Worm (Caenorhabditis elegans) whole organism, midembryonic: Measurements from ENCODE around the gene T21E8.6.

ENCODE experiments used
- T22C8.4 ChIP-seq: fragments of 200-800 bp; sonication (Bioruptor generic); IDR thresholded peaks from 2 replicates; pipeline ENCODE4 v1.3.6; 2022; ENCODE audit warnings: missing genetic modification characterization, missing compliant biosample characterization
- cog-1 ChIP-seq: sonication (generic microtip); optimal IDR thresholded peaks from 2 replicates; lab custom pipeline; 2016; ENCODE audit warnings: missing genetic modification characterization, missing compliant biosample characterization
- flt-1 ChIP-seq: fragments of 200-800 bp; sonication (Bioruptor generic); IDR thresholded peaks from 2 replicates; pipeline ENCODE4 v1.3.6; 2022; ENCODE audit warnings: missing genetic modification characterization, missing compliant biosample characterization
- klf-2 ChIP-seq: fragments of 200-800 bp; sonication (Bioruptor generic); conservative IDR thresholded peaks from 2 replicates; pipeline ENCODE4 v1.3.6; 2022; ENCODE audit warnings: missing genetic modification reagents, missing genetic modification characterization, missing compliant biosample characterization
- med-1 ChIP-seq: sonication (generic microtip); optimal IDR thresholded peaks from 2 replicates; lab custom pipeline; 2017; ENCODE audit warnings: missing genetic modification characterization, mild to moderate bottlenecking, missing compliant biosample characterization, antibody characterized with exemption, missing genetic modification reagents; ENCODE audit not compliant: insufficient read depth
- ref-1 ChIP-seq: fragments of 200-800 bp; sonication (Bioruptor generic); conservative IDR thresholded peaks from 2 replicates; pipeline ENCODE4 v1.3.6; 2022; ENCODE audit warnings: missing genetic modification reagents, missing genetic modification characterization, missing compliant biosample characterization
- tab-1 ChIP-seq: fragments of 200-800 bp; sonication (Bioruptor generic); IDR thresholded peaks from 2 replicates; pipeline ENCODE4 v1.3.6; 2022; ENCODE audit warnings: missing genetic modification characterization, missing compliant biosample characterization
- ztf-23 ChIP-seq: fragments of 200-800 bp; sonication (Bioruptor generic); IDR thresholded peaks from 2 replicates; pipeline ENCODE4 v1.3.6; 2022; ENCODE audit warnings: missing genetic modification reagents, missing genetic modification characterization, missing compliant biosample characterization
- ztf-29 ChIP-seq: fragments of 200-800 bp; sonication (Bioruptor generic); IDR thresholded peaks from 2 replicates; pipeline ENCODE4 v1.3.6; 2022; ENCODE audit warnings: missing genetic modification reagents, missing genetic modification characterization, missing compliant biosample characterization

- TF ChIP-seq T22C8.4 (GFP tag; lab: Robert Waterston, UW) (no peak), cog-1 (no peak), ztf-29 (GFP tag; lab: Robert Waterston, UW) (no peak), med-1 (GFP tag; lab: Kevin White, UChicago) (no peak), tab-1 (GFP tag; lab: Robert Waterston, UW) (no peak), ztf-23 (GFP tag; lab: Robert Waterston, UW) (no peak), flt-1 (GFP tag; lab: Robert Waterston, UW) (no peak), klf-2 (no peak), ref-1 (no peak)
These were observed 17.8 kb upstream of the T21E8.6 start, which contains the start of gene pgp-8 for ce11 chrX:10864322-10864721.
